Fruit fly (Drosophila melanogaster): ENCODE measurements around the gene KLHL18.
A peak's percentile ranks its signal among the peaks of the same experiment; 100 is the strongest.

Gene KLHL18

DNA sequence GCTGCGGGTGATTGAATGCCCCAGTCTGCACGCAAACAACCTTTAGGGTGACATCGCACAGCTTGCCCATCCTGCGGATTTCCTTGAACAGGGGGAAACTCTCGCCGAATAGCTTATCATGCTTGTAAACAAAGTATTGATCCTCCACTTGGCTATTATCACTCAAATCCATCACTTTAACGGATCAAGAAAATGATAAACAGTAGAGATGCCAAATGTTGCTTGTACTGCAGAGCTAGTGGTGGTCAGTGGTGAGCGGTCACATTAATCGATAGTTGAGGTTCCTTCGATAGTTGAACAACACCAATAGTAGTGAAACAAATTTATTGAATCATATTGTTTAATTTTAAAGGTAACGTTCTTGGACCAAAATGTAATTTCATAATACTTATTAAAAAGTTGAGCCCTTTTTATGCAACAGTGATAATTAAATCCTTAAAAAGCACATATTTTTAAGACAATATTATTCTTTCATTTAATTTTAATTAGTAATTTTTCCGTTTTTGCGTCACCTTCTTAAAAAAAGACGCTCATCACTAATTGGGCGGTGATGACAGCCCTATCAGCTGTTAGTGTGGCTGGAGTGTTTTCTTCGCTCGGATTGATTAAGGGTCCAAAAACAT, at the start of gene KLHL18, which contains the start of gene GCC185:
Gene KLHL18, minus strand, starts transcription at position 233 of the 623 bp plus-strand sequence.
Gene GCC185, plus strand, starts transcription at position 571 of the 623 bp plus-strand sequence.
- TF ChIP-seq h (GFP tag; optimal IDR thresholded peaks at IDR 0.05) (peak; percentile 84), dmrt93B (GFP tag; optimal IDR thresholded peaks at IDR 0.05) (peak; percentile 84), Mio (GFP tag; optimal IDR thresholded peaks at IDR 0.05) (no peak), sv (GFP tag; optimal IDR thresholded peaks at IDR 0.05) (peak; percentile 80), woc (GFP tag; optimal IDR thresholded peaks at IDR 0.05) (peak; percentile 93), psq (GFP tag; optimal IDR thresholded peaks at IDR 0.05) (peak; percentile 78), Dif (GFP tag; optimal IDR thresholded peaks at IDR 0.05; ENCODE audit: partially characterized antibody) (no peak), HLH106 (tag; optimal IDR thresholded peaks at IDR 0.05) (peak; percentile 91), Abd-B (GFP tag; optimal IDR thresholded peaks at IDR 0.05) (no peak), Dfd (GFP tag; optimal IDR thresholded peaks at IDR 0.05) (no peak), lola (GFP tag; optimal IDR thresholded peaks at IDR 0.05) (no peak), Jra (GFP tag; optimal IDR thresholded peaks at IDR 0.05) (no peak), Sp1 (GFP tag; optimal IDR thresholded peaks at IDR 0.05) (peak; percentile 76), GATAd (GFP tag; optimal IDR thresholded peaks at IDR 0.05) (peak; percentile 54), OdsH (GFP tag; optimal IDR thresholded peaks at IDR 0.05) (peak; percentile 78), Hr83 (GFP tag; optimal IDR thresholded peaks at IDR 0.05; ENCODE audit: poor library complexity, severe bottlenecking) (no peak), N (GFP tag; optimal IDR thresholded peaks at IDR 0.05) (no peak), Rel (GFP tag; optimal IDR thresholded peaks at IDR 0.05) (no peak), Rel (tag; optimal IDR thresholded peaks at IDR 0.05) (peak; percentile 10), rgr (GFP tag; optimal IDR thresholded peaks at IDR 0.05) (peak; percentile 85), jim (GFP tag; optimal IDR thresholded peaks at IDR 0.05) (no peak), foxo (GFP tag; optimal IDR thresholded peaks at IDR 0.05) (peak in 1 of 2 experiments; percentile 89), CrebA (GFP tag; optimal IDR thresholded peaks at IDR 0.05; ENCODE audit: borderline replicate concordance) (no peak), dl (GFP tag; optimal IDR thresholded peaks at IDR 0.05; ENCODE audit: insufficient read depth in 1 of 2, partially characterized antibody in 2 of 2) (no peak), tai (GFP tag; optimal IDR thresholded peaks at IDR 0.05) (no peak), CG9705 (GFP tag; optimal IDR thresholded peaks at IDR 0.05) (peak; percentile 72), Vsx2 (GFP tag; optimal IDR thresholded peaks at IDR 0.05; ENCODE audit: partially characterized antibody) (no peak), fru (GFP tag; optimal IDR thresholded peaks at IDR 0.05) (peak; percentile 82), usp (GFP tag; optimal IDR thresholded peaks at IDR 0.05) (no peak), Hr78 (GFP tag; optimal IDR thresholded peaks at IDR 0.05) (no peak), dsf (GFP tag; optimal IDR thresholded peaks at IDR 0.05; ENCODE audit: borderline replicate concordance) (peak; percentile 69), br (GFP tag; optimal IDR thresholded peaks at IDR 0.05) (peak; percentile 61), Myc (optimal IDR thresholded peaks at IDR 0.05) (peak; percentile 86), Hnf4 (GFP tag; optimal IDR thresholded peaks at IDR 0.05) (no peak), CG32264 (GFP tag; optimal IDR thresholded peaks at IDR 0.05) (no peak), sage (GFP tag; optimal IDR thresholded peaks at IDR 0.05) (no peak), pan (optimal IDR thresholded peaks at IDR 0.05) (no peak), ey (GFP tag; optimal IDR thresholded peaks at IDR 0.05) (peak; percentile 78), brk (GFP tag; optimal IDR thresholded peaks at IDR 0.05) (no peak)

DNA sequence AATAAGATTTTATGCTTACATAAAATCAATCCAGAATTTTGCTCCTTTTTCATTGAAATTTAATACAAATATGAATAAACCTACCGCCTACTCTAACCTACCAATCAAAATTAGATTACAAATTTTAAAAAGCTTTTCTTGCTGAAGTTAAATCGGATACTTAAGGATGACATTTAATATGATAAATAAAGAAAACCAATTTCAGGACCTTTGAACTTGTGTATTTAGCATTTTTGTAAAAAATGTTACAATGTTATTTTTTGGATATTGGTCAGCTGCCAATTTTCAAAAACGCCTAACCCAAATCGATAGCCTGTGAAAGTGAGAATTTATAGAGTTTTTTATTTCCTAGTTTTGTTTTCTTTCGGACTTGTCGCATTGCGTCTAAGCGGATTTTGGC, 38.9 kb upstream of the KLHL18 start, which contains the start of gene CG14739:
Gene CG14739, minus strand, starts transcription at position 101 of the 400 bp plus-strand sequence.
- TF ChIP-seq HLH106 (tag; optimal IDR thresholded peaks at IDR 0.05) (no peak), N (GFP tag; optimal IDR thresholded peaks at IDR 0.05) (no peak), Hr78 (GFP tag; optimal IDR thresholded peaks at IDR 0.05) (no peak), CG32264 (GFP tag; optimal IDR thresholded peaks at IDR 0.05) (no peak), br (GFP tag; optimal IDR thresholded peaks at IDR 0.05) (no peak), sv (GFP tag; optimal IDR thresholded peaks at IDR 0.05) (no peak), usp (GFP tag; optimal IDR thresholded peaks at IDR 0.05) (no peak), brk (GFP tag; optimal IDR thresholded peaks at IDR 0.05) (no peak), Myc (optimal IDR thresholded peaks at IDR 0.05) (no peak), psq (GFP tag; optimal IDR thresholded peaks at IDR 0.05) (no peak), OdsH (GFP tag; optimal IDR thresholded peaks at IDR 0.05) (no peak), Hr83 (GFP tag; optimal IDR thresholded peaks at IDR 0.05; ENCODE audit: poor library complexity, severe bottlenecking) (no peak), CrebA (GFP tag; optimal IDR thresholded peaks at IDR 0.05; ENCODE audit: borderline replicate concordance) (no peak), Mio (GFP tag; optimal IDR thresholded peaks at IDR 0.05) (no peak), Abd-B (GFP tag; optimal IDR thresholded peaks at IDR 0.05) (no peak), jim (GFP tag; optimal IDR thresholded peaks at IDR 0.05) (no peak), GATAd (GFP tag; optimal IDR thresholded peaks at IDR 0.05) (no peak), tai (GFP tag; optimal IDR thresholded peaks at IDR 0.05) (no peak), lola (GFP tag; optimal IDR thresholded peaks at IDR 0.05) (no peak), woc (GFP tag; optimal IDR thresholded peaks at IDR 0.05) (no peak)

All from whole organism, wandering third instar larva.